Fruit fly (Drosophila melanogaster) whole organism, embryonic: ENCODE results near the gene CG13676.
A peak's percentile ranks its signal among the peaks of the same experiment; 100 is the strongest.

Experiments used
- B-H1 ChIP-seq: fragments of 200-800 bp; sonication (Bioruptor generic); IDR thresholded peaks from 3 replicates; pipeline ENCODE4 v1.3.6; 2022; ENCODE audit warnings: missing biosample characterization, missing genetic modification characterization
- BEAF-32 ChIP-seq: fragments of 200-800 bp; sonication (Bioruptor generic); optimal IDR thresholded peaks from 3 replicates; lab custom pipeline; 2017; ENCODE audit warnings: missing biosample characterization, missing genetic modification characterization, mild to moderate bottlenecking, moderate library complexity, missing genetic modification reagents
- CG10209 ChIP-seq: fragments of 200-800 bp; sonication (Bioruptor generic); optimal IDR thresholded peaks from 3 replicates; lab custom pipeline; 2017; ENCODE audit warnings: missing biosample characterization, mild to moderate bottlenecking, missing genetic modification characterization, missing genetic modification reagents
- CG10543 ChIP-seq: fragments of 200-800 bp; sonication (Bioruptor generic); optimal IDR thresholded peaks from 3 replicates; lab custom pipeline; 2017; ENCODE audit warnings: missing biosample characterization, mild to moderate bottlenecking, missing genetic modification characterization, moderate library complexity
- CG14014 ChIP-seq: fragments of 200-800 bp; sonication (Bioruptor generic); IDR thresholded peaks from 2 replicates; pipeline ENCODE4 v1.3.6; 2022; ENCODE audit warnings: missing biosample characterization, missing genetic modification characterization
- CG14667 ChIP-seq: fragments of 200-800 bp; sonication (Bioruptor generic); IDR thresholded peaks from 2 replicates; pipeline ENCODE4 v1.3.6; 2022; ENCODE audit warnings: missing biosample characterization, missing genetic modification characterization
- CG18011 ChIP-seq: fragments of 200-800 bp; sonication (Bioruptor generic); optimal IDR thresholded peaks from 2 replicates; lab custom pipeline; 2017; ENCODE audit warnings: missing biosample characterization, missing genetic modification characterization, mild to moderate bottlenecking, moderate library complexity, missing genotype
- CG3281 ChIP-seq: fragments of 200-800 bp; sonication (Bioruptor generic); optimal IDR thresholded peaks from 3 replicates; lab custom pipeline; 2017; ENCODE audit warnings: missing biosample characterization, mild to moderate bottlenecking, missing genetic modification characterization
- CG34224 ChIP-seq: fragments of 200-800 bp; sonication (Bioruptor generic); IDR thresholded peaks from 3 replicates; pipeline ENCODE4 v1.3.6; 2022; ENCODE audit warnings: missing biosample characterization, missing genetic modification characterization; ENCODE audit not compliant: partially characterized antibody
- CG34376 ChIP-seq: fragments of 200-800 bp; sonication (Bioruptor generic); optimal IDR thresholded peaks from 2 replicates; lab custom pipeline; 2018; ENCODE audit warnings: missing biosample characterization, mild to moderate bottlenecking, missing genetic modification characterization
- CG43689 ChIP-seq: fragments of 200-800 bp; sonication (Bioruptor generic); IDR thresholded peaks from 2 replicates; pipeline ENCODE4 v1.3.6; 2022; ENCODE audit warnings: missing biosample characterization, missing genetic modification characterization
- CG4820 ChIP-seq: fragments of 200-800 bp; sonication (Bioruptor generic); optimal IDR thresholded peaks from 3 replicates; lab custom pipeline; 2016; ENCODE audit warnings: missing biosample characterization, missing genetic modification characterization
- CG6272 ChIP-seq: fragments of 200-800 bp; sonication (Bioruptor generic); IDR thresholded peaks from 2 replicates; pipeline ENCODE4 v1.3.6; 2022; ENCODE audit warnings: missing biosample characterization, missing genetic modification characterization
- CG6654 ChIP-seq: fragments of 200-800 bp; sonication (Bioruptor generic); optimal IDR thresholded peaks from 2 replicates; lab custom pipeline; 2017; ENCODE audit warnings: missing biosample characterization, mild to moderate bottlenecking, missing genetic modification characterization
- CG6813 ChIP-seq: fragments of 200-800 bp; sonication (Bioruptor generic); optimal IDR thresholded peaks from 2 replicates; lab custom pipeline; 2017; ENCODE audit warnings: missing biosample characterization, missing genetic modification characterization, mild to moderate bottlenecking, moderate library complexity, missing genetic modification reagents
- CG7357 ChIP-seq: fragments of 200-800 bp; sonication (Bioruptor generic); IDR thresholded peaks from 3 replicates; pipeline ENCODE4 v1.3.6; 2022; ENCODE audit warnings: missing biosample characterization, missing genetic modification characterization
- CG7963 ChIP-seq: fragments of 200-800 bp; sonication (Bioruptor generic); IDR thresholded peaks from 3 replicates; pipeline ENCODE4 v1.3.6; 2022; ENCODE audit warnings: missing biosample characterization, missing genetic modification characterization; ENCODE audit not compliant: partially characterized antibody
- CG9797 ChIP-seq: fragments of 200-800 bp; sonication (Bioruptor generic); optimal IDR thresholded peaks from 3 replicates; lab custom pipeline; 2018; ENCODE audit warnings: missing biosample characterization, mild to moderate bottlenecking, missing genetic modification characterization
- CG9932 ChIP-seq: fragments of 200-800 bp; sonication (Bioruptor generic); IDR thresholded peaks from 2 replicates; pipeline ENCODE4 v1.3.6; 2022; ENCODE audit warnings: missing biosample characterization, missing genetic modification characterization
- Chrac-16 ChIP-seq: fragments of 200-800 bp; sonication (Bioruptor generic); optimal IDR thresholded peaks from 3 replicates; lab custom pipeline; 2016; ENCODE audit warnings: missing biosample characterization, missing genetic modification characterization
- Ets97D ChIP-seq: fragments of 200-800 bp; sonication (Bioruptor generic); optimal IDR thresholded peaks from 3 replicates; lab custom pipeline; 2016; ENCODE audit warnings: missing biosample characterization, missing genetic modification characterization
- Fer1 ChIP-seq: fragments of 200-800 bp; sonication (Bioruptor generic); optimal IDR thresholded peaks from 2 replicates; lab custom pipeline; 2017; ENCODE audit warnings: missing biosample characterization, mild to moderate bottlenecking, missing genetic modification characterization
- Fer2 ChIP-seq: fragments of 200-800 bp; sonication (Bioruptor generic); optimal IDR thresholded peaks from 2 replicates; lab custom pipeline; 2018; ENCODE audit warnings: missing biosample characterization, mild to moderate bottlenecking, missing genetic modification characterization, moderate library complexity
- Hey ChIP-seq: fragments of 200-800 bp; sonication (Bioruptor generic); optimal IDR thresholded peaks from 3 replicates; lab custom pipeline; 2018; ENCODE audit warnings: missing biosample characterization, mild to moderate bottlenecking, missing genetic modification characterization
- HmgZ ChIP-seq: fragments of 200-800 bp; sonication (Bioruptor generic); optimal IDR thresholded peaks from 2 replicates; lab custom pipeline; 2018; ENCODE audit warnings: missing biosample characterization, mild to moderate bottlenecking, missing genetic modification characterization
- Meics ChIP-seq: fragments of 200-800 bp; sonication (Bioruptor generic); optimal IDR thresholded peaks from 2 replicates; lab custom pipeline; 2017; ENCODE audit warnings: missing biosample characterization, mild to moderate bottlenecking, missing genetic modification characterization
- Myb ChIP-seq: fragments of 200-800 bp; sonication (Bioruptor generic); optimal IDR thresholded peaks from 2 replicates; lab custom pipeline; 2016; ENCODE audit warnings: missing biosample characterization, missing genetic modification characterization
- Opbp ChIP-seq: fragments of 200-800 bp; sonication (Bioruptor generic); IDR thresholded peaks from 3 replicates; pipeline ENCODE4 v1.3.6; 2022; ENCODE audit warnings: missing biosample characterization, missing genetic modification characterization; ENCODE audit not compliant: partially characterized antibody
- Sox100B ChIP-seq: fragments of 200-800 bp; sonication (Bioruptor generic); optimal IDR thresholded peaks from 3 replicates; lab custom pipeline; 2018; ENCODE audit warnings: missing biosample characterization, mild to moderate bottlenecking, missing genetic modification characterization
- Trl ChIP-seq, 3 experiments: fragments of >200 bp in 2 of 3; fragments of 200-800 bp in 1 of 3; sonication (Bioruptor generic) in 1 of 3; optimal IDR thresholded peaks; 2 replicates in 1 of 3; 3 replicates in 2 of 3; lab custom pipeline; 2016 to 2017; ENCODE audit warnings: missing biosample characterization in 1 of 3, missing genetic modification characterization in 1 of 3
- Xrp1 ChIP-seq: fragments of 200-800 bp; sonication (Bioruptor generic); IDR thresholded peaks from 2 replicates; pipeline ENCODE4 v1.3.6; 2022; ENCODE audit warnings: missing biosample characterization, missing genetic modification characterization
- amos ChIP-seq: fragments of 200-800 bp; sonication (Bioruptor generic); IDR thresholded peaks from 2 replicates; pipeline ENCODE4 v1.3.6; 2022; ENCODE audit warnings: missing biosample characterization, missing genetic modification characterization; ENCODE audit not compliant: partially characterized antibody
- bbx ChIP-seq: fragments of 200-800 bp; sonication (Bioruptor generic); IDR thresholded peaks from 2 replicates; pipeline ENCODE4 v1.3.6; 2022; ENCODE audit warnings: missing biosample characterization, missing genetic modification characterization; ENCODE audit not compliant: partially characterized antibody
- cas ChIP-seq: fragments of 200-800 bp; sonication (Bioruptor generic); IDR thresholded peaks from 2 replicates; pipeline ENCODE4 v1.3.6; 2022; ENCODE audit warnings: missing biosample characterization, missing genetic modification characterization
- chn ChIP-seq: fragments of 200-800 bp; sonication (Bioruptor generic); optimal IDR thresholded peaks from 2 replicates; lab custom pipeline; 2016; ENCODE audit warnings: missing biosample characterization, missing genetic modification characterization
- disco-r ChIP-seq: fragments of 200-800 bp; sonication (Bioruptor generic); optimal IDR thresholded peaks from 2 replicates; lab custom pipeline; 2016; ENCODE audit warnings: missing biosample characterization, missing genetic modification characterization
- eyg ChIP-seq: fragments of 200-800 bp; sonication (Bioruptor generic); optimal IDR thresholded peaks from 3 replicates; lab custom pipeline; 2016; ENCODE audit warnings: missing biosample characterization, missing genetic modification characterization
- fd96Cb ChIP-seq: fragments of 200-800 bp; sonication (Bioruptor generic); optimal IDR thresholded peaks from 2 replicates; lab custom pipeline; 2018; ENCODE audit warnings: missing biosample characterization, mild to moderate bottlenecking, missing genetic modification characterization, moderate library complexity
- gro ChIP-seq: fragments of 200-800 bp; sonication (Bioruptor generic); optimal IDR thresholded peaks from 2 replicates; lab custom pipeline; 2016; ENCODE audit warnings: missing biosample characterization, missing genetic modification characterization
- gsb ChIP-seq: fragments of 200-800 bp; sonication (Bioruptor generic); IDR thresholded peaks from 2 replicates; pipeline ENCODE4 v1.3.6; 2022; ENCODE audit warnings: missing biosample characterization, missing genetic modification characterization
- onecut ChIP-seq: fragments of 200-800 bp; sonication (Bioruptor generic); IDR thresholded peaks from 2 replicates; pipeline ENCODE4 v1.3.6; 2022; ENCODE audit warnings: missing biosample characterization, missing genetic modification characterization
- phol ChIP-seq: fragments of 200-800 bp; sonication (Bioruptor generic); optimal IDR thresholded peaks from 3 replicates; lab custom pipeline; 2018; ENCODE audit warnings: missing biosample characterization, mild to moderate bottlenecking, missing genetic modification characterization, moderate library complexity
- pita ChIP-seq: fragments of 200-800 bp; sonication (Bioruptor generic); optimal IDR thresholded peaks from 2 replicates; lab custom pipeline; 2017; ENCODE audit warnings: missing biosample characterization, mild to moderate bottlenecking, missing genetic modification characterization
- schlank ChIP-seq: fragments of 200-800 bp; sonication (Bioruptor generic); optimal IDR thresholded peaks from 2 replicates; lab custom pipeline; 2018; ENCODE audit warnings: missing biosample characterization, mild to moderate bottlenecking, missing genetic modification characterization
- sob ChIP-seq: fragments of 200-800 bp; sonication (Bioruptor generic); IDR thresholded peaks from 2 replicates; pipeline ENCODE4 v1.3.6; 2022; ENCODE audit warnings: missing biosample characterization, missing genetic modification characterization
- trem ChIP-seq: fragments of 200-800 bp; optimal IDR thresholded peaks from 3 replicates; lab custom pipeline; 2019; ENCODE audit warnings: missing biosample characterization, mild to moderate bottlenecking, missing genetic modification characterization, moderate library complexity
- unc-4 ChIP-seq: fragments of 200-800 bp; sonication (Bioruptor generic); IDR thresholded peaks from 2 replicates; pipeline ENCODE4 v1.3.6; 2022; ENCODE audit warnings: missing biosample characterization, missing genetic modification characterization; ENCODE audit not compliant: partially characterized antibody
- usp ChIP-seq: fragments of >200 bp; optimal IDR thresholded peaks from 2 replicates; lab custom pipeline; 2017; ENCODE audit warnings: missing biosample characterization, missing genetic modification characterization
- vfl ChIP-seq: fragments of 200-800 bp; sonication (Bioruptor generic); optimal IDR thresholded peaks from 2 replicates; lab custom pipeline; 2016; ENCODE audit warnings: missing biosample characterization, missing genetic modification characterization
- yki ChIP-seq: fragments of >200 bp; optimal IDR thresholded peaks from 3 replicates; lab custom pipeline; 2018

CG13676 gene

DNA sequence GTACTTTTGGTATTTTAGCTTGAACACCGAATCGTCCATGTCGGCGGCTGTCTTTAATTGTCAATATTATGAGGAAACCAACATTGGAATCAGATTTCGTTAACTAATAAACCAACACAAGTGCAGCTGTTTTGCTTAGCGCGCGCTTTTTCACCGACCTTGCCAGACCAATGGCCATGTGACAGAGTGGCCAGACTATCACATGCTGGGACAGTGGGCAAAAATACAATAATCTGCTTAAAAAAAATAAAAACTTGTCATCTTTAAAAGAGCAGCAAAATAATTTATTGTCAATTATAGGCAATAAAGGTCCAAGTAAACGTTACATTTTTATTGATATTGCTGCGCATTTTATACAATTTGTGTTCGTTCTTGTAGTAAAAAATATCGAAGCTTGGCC lies 24.2 kb upstream of the CG13676 start, which contains the start of gene RecQ4 (continued):
- TF ChIP-seq bbx (GFP tag; lab: Robert Waterston, UW) (no peak; the same call in 1 of the 2 replicates), CG6272 (GFP tag; lab: Robert Waterston, UW) (no peak), usp (GFP tag; lab: Kevin White, UChicago) (no peak), CG10543 (GFP tag; lab: Kevin White, UChicago) (no peak), Meics (GFP tag; lab: Kevin White, UChicago) (no peak), CG7963 (no peak), CG18011 (peak; percentile 17), Sox100B (GFP tag; lab: Kevin White, UChicago) (no peak), Opbp (GFP tag; lab: Robert Waterston, UW) (peak; percentile 53; the same call in 1 of the 3 replicates), CG34376 (GFP tag; lab: Kevin White, UChicago) (no peak), CG6654 (GFP tag; lab: Kevin White, UChicago) (no peak), CG34224 (GFP tag; lab: Robert Waterston, UW) (peak; percentile 44; the same call in 2 of the 3 replicates), pita (GFP tag; lab: Kevin White, UChicago) (no peak), gro (no peak), fd96Cb (tag; lab: Kevin White, UChicago) (no peak), HmgZ (tag; lab: Kevin White, UChicago) (peak; percentile 40), CG43689 (GFP tag; lab: Robert Waterston, UW) (no peak), amos (GFP tag; lab: Robert Waterston, UW) (peak; percentile 54), BEAF-32 (GFP tag; lab: Kevin White, UChicago) (peak; percentile 36), trem (tag; lab: Kevin White, UChicago) (peak; percentile 36), Fer2 (tag; lab: Kevin White, UChicago) (no peak), Fer1 (GFP tag; lab: Kevin White, UChicago) (no peak), CG7357 (no peak), CG9797 (GFP tag; lab: Kevin White, UChicago) (peak; percentile 34), cas (GFP tag; lab: Robert Waterston, UW) (no peak), sob (no peak), disco-r (no peak), CG14667 (GFP tag; lab: Robert Waterston, UW) (no peak), Hey (no peak), onecut (GFP tag; lab: Robert Waterston, UW) (no peak), Chrac-16 (GFP tag; lab: Kevin White, UChicago) (no peak), Ets97D (GFP tag; lab: Kevin White, UChicago) (peak; percentile 70), vfl (GFP tag; lab: Kevin White, UChicago) (peak; percentile 48), CG14014 (GFP tag; lab: Robert Waterston, UW) (0 out of 2 replicates have a peak, but pooled peaks have one; percentile 19), Trl (optimal IDR thresholded peaks at IDR 0.05; lab: Kevin White, UChicago) (no peak), Trl (GFP tag; optimal IDR thresholded peaks at IDR 0.05; lab: Kevin White, UChicago) (no peak), Xrp1 (GFP tag; lab: Robert Waterston, UW) (0 out of 2 replicates have a peak, but pooled peaks have one; percentile 15), yki (lab: Kevin White, UChicago) (no peak), CG9932 (GFP tag; lab: Robert Waterston, UW) (0 out of 2 replicates have a peak, but pooled peaks have one; percentile 24), phol (tag; lab: Kevin White, UChicago) (peak; percentile 22), CG10209 (GFP tag; lab: Kevin White, UChicago) (no peak), B-H1 (GFP tag; lab: Robert Waterston, UW) (no peak), chn (GFP tag; lab: Kevin White, UChicago) (no peak), unc-4 (GFP tag; lab: Robert Waterston, UW) (0 out of 2 replicates have a peak, but pooled peaks have one; percentile 29), gsb (GFP tag; lab: Robert Waterston, UW) (no peak), CG6813 (GFP tag; lab: Kevin White, UChicago) (no peak), schlank (no peak), eyg (GFP tag; lab: Kevin White, UChicago) (no peak), CG4820 (GFP tag; lab: Kevin White, UChicago) (no peak), Myb (peak; percentile 46), CG3281 (GFP tag; lab: Kevin White, UChicago) (no peak)
